Fruit fly (Drosophila melanogaster) whole organism, embryonic: ENCODE measurements around the gene brm.

Experiments
- CG10209 ChIP-seq: fragments of 200-800 bp; sonication (Bioruptor generic); optimal IDR thresholded peaks from 3 replicates; lab custom pipeline; 2017; ENCODE audit warnings: missing biosample characterization, mild to moderate bottlenecking, missing genetic modification characterization, missing genetic modification reagents
- CG10543 ChIP-seq: fragments of 200-800 bp; sonication (Bioruptor generic); optimal IDR thresholded peaks from 3 replicates; lab custom pipeline; 2017; ENCODE audit warnings: missing biosample characterization, mild to moderate bottlenecking, missing genetic modification characterization, moderate library complexity
- CG10565 ChIP-seq: fragments of 200-800 bp; sonication (Bioruptor generic); optimal IDR thresholded peaks from 3 replicates; lab custom pipeline; 2016; ENCODE audit warnings: missing biosample characterization, mild to moderate bottlenecking, missing genetic modification characterization
- CG12155 ChIP-seq: fragments of 200-800 bp; sonication (Bioruptor generic); optimal IDR thresholded peaks from 3 replicates; lab custom pipeline; 2016; ENCODE audit warnings: missing biosample characterization, missing genetic modification characterization
- CG12236 ChIP-seq: fragments of 200-800 bp; sonication (Bioruptor generic); optimal IDR thresholded peaks from 2 replicates; lab custom pipeline; 2016; ENCODE audit warnings: missing biosample characterization, missing genetic modification characterization
- CG13296 ChIP-seq: fragments of 200-800 bp; sonication (Bioruptor generic); optimal IDR thresholded peaks from 3 replicates; lab custom pipeline; 2018; ENCODE audit warnings: missing biosample characterization, mild to moderate bottlenecking, missing genetic modification characterization
- CG13624 ChIP-seq: fragments of 200-800 bp; sonication (Bioruptor generic); optimal IDR thresholded peaks from 2 replicates; lab custom pipeline; 2016; ENCODE audit warnings: missing biosample characterization, missing genetic modification characterization
- CG13894 ChIP-seq: fragments of 200-800 bp; sonication (Bioruptor generic); optimal IDR thresholded peaks from 3 replicates; lab custom pipeline; 2018; ENCODE audit warnings: missing biosample characterization, mild to moderate bottlenecking, missing genetic modification characterization, moderate library complexity
- CG1529 ChIP-seq: fragments of 200-800 bp; sonication (Bioruptor generic); optimal IDR thresholded peaks from 3 replicates; lab custom pipeline; 2018; ENCODE audit warnings: missing biosample characterization, missing genetic modification characterization
- CG17328 ChIP-seq: fragments of 200-800 bp; sonication (Bioruptor generic); IDR thresholded peaks from 2 replicates; pipeline ENCODE4 v1.3.6; 2022; ENCODE audit warnings: missing biosample characterization, missing genetic modification characterization
- CG17385 ChIP-seq: fragments of 200-800 bp; sonication (Bioruptor generic); optimal IDR thresholded peaks from 3 replicates; lab custom pipeline; 2018; ENCODE audit warnings: missing biosample characterization, mild to moderate bottlenecking, missing genetic modification characterization
- CG18262 ChIP-seq: fragments of 200-800 bp; optimal IDR thresholded peaks from 3 replicates; lab custom pipeline; 2019; ENCODE audit warnings: missing biosample characterization, mild to moderate bottlenecking, missing genetic modification characterization, moderate library complexity
- CG30431 ChIP-seq: fragments of 200-800 bp; sonication (Bioruptor generic); optimal IDR thresholded peaks from 2 replicates; lab custom pipeline; 2017; ENCODE audit warnings: missing biosample characterization, missing genetic modification characterization
- CG3065 ChIP-seq: fragments of 200-800 bp; sonication (Bioruptor generic); optimal IDR thresholded peaks from 2 replicates; lab custom pipeline; 2016; ENCODE audit warnings: missing biosample characterization, missing genetic modification characterization
- CG31441 ChIP-seq: fragments of 200-800 bp; sonication (Bioruptor generic); IDR thresholded peaks from 2 replicates; pipeline ENCODE4 v1.3.6; 2022; ENCODE audit warnings: missing biosample characterization, missing genetic modification characterization
- CG32532 ChIP-seq: fragments of 200-800 bp; sonication (Bioruptor generic); IDR thresholded peaks from 2 replicates; pipeline ENCODE4 v1.3.6; 2022; ENCODE audit warnings: missing biosample characterization, missing genetic modification characterization
- CG32772 ChIP-seq: fragments of 200-800 bp; sonication (Bioruptor generic); IDR thresholded peaks from 2 replicates; pipeline ENCODE4 v1.3.6; 2022; ENCODE audit warnings: missing biosample characterization, missing genetic modification characterization
- CG33213 ChIP-seq: fragments of 200-800 bp; sonication (Bioruptor generic); optimal IDR thresholded peaks from 3 replicates; lab custom pipeline; 2016; ENCODE audit warnings: missing biosample characterization, missing genetic modification characterization
- CG6813 ChIP-seq: fragments of 200-800 bp; sonication (Bioruptor generic); optimal IDR thresholded peaks from 2 replicates; lab custom pipeline; 2017; ENCODE audit warnings: missing biosample characterization, missing genetic modification characterization, mild to moderate bottlenecking, moderate library complexity, missing genetic modification reagents
- CG7839 ChIP-seq: fragments of 200-800 bp; sonication (Bioruptor generic); optimal IDR thresholded peaks from 3 replicates; lab custom pipeline; 2018; ENCODE audit warnings: missing biosample characterization, mild to moderate bottlenecking, missing genetic modification characterization, moderate library complexity
- CG9437 ChIP-seq: fragments of 200-800 bp; sonication (Bioruptor generic); optimal IDR thresholded peaks from 2 replicates; lab custom pipeline; 2018; ENCODE audit warnings: missing biosample characterization, mild to moderate bottlenecking, missing genetic modification characterization
- Dll ChIP-seq: fragments of 200-800 bp; sonication (Bioruptor generic); IDR thresholded peaks from 4 replicates; pipeline ENCODE4 v1.3.6; 2022; ENCODE audit warnings: missing biosample characterization, missing genetic modification characterization; ENCODE audit not compliant: partially characterized antibody
- Dp ChIP-seq: fragments of 200-800 bp; sonication (Bioruptor generic); optimal IDR thresholded peaks from 2 replicates; lab custom pipeline; 2018; ENCODE audit warnings: missing biosample characterization, mild to moderate bottlenecking, missing genetic modification characterization, moderate library complexity
- Drgx ChIP-seq: fragments of 200-800 bp; sonication (Bioruptor generic); IDR thresholded peaks from 2 replicates; pipeline ENCODE4 v1.3.6; 2022; ENCODE audit warnings: missing biosample characterization, missing genetic modification characterization
- GATAe ChIP-seq: fragments of 200-800 bp; sonication (Bioruptor generic); conservative IDR thresholded peaks from 2 replicates; pipeline ENCODE4 v1.3.6; 2022; ENCODE audit warnings: missing biosample characterization, missing genetic modification characterization
- HHEX ChIP-seq: fragments of 200-800 bp; sonication (Bioruptor generic); optimal IDR thresholded peaks from 3 replicates; lab custom pipeline; 2017; ENCODE audit warnings: missing biosample characterization, mild to moderate bottlenecking, missing genetic modification characterization, missing genetic modification reagents
- MTF-1 ChIP-seq: fragments of 200-800 bp; sonication (Bioruptor generic); optimal IDR thresholded peaks from 2 replicates; lab custom pipeline; 2018; ENCODE audit warnings: missing biosample characterization, mild to moderate bottlenecking, missing genetic modification characterization, borderline replicate concordance
- Six4 ChIP-seq: fragments of 200-800 bp; sonication (Bioruptor generic); optimal IDR thresholded peaks from 2 replicates; lab custom pipeline; 2016; ENCODE audit warnings: missing biosample characterization, missing genetic modification characterization
- Sox102F ChIP-seq: fragments of 200-800 bp; sonication (Bioruptor generic); optimal IDR thresholded peaks from 2 replicates; lab custom pipeline; 2018; ENCODE audit warnings: missing biosample characterization, mild to moderate bottlenecking, missing genetic modification characterization, moderate library complexity
- Sry-δ ChIP-seq: fragments of 200-800 bp; sonication (Bioruptor generic); optimal IDR thresholded peaks from 2 replicates; lab custom pipeline; 2016; ENCODE audit warnings: missing biosample characterization, missing genetic modification characterization
- Xrp1 ChIP-seq: fragments of 200-800 bp; sonication (Bioruptor generic); IDR thresholded peaks from 2 replicates; pipeline ENCODE4 v1.3.6; 2022; ENCODE audit warnings: missing biosample characterization, missing genetic modification characterization
- cato ChIP-seq: fragments of 200-800 bp; sonication (Bioruptor generic); optimal IDR thresholded peaks from 2 replicates; lab custom pipeline; 2016; ENCODE audit warnings: missing biosample characterization, missing genetic modification characterization, borderline replicate concordance
- eve ChIP-seq, 2 experiments: fragments of >200 bp; optimal IDR thresholded peaks; 2 replicates each; lab custom pipeline; 2017; ENCODE audit warnings: missing biosample characterization in 2 of 2, missing genetic modification characterization in 2 of 2
- exex ChIP-seq: fragments of 200-800 bp; sonication (Bioruptor generic); optimal IDR thresholded peaks from 4 replicates; lab custom pipeline; 2018; ENCODE audit warnings: missing biosample characterization, mild to moderate bottlenecking, missing genetic modification characterization, moderate library complexity
- lilli ChIP-seq: fragments of 200-800 bp; sonication (Bioruptor generic); optimal IDR thresholded peaks from 3 replicates; lab custom pipeline; 2016; ENCODE audit warnings: missing biosample characterization, missing genetic modification characterization
- pan ChIP-seq, 4 experiments: fragments of >200 bp in 3 of 4; fragments of 200-800 bp in 1 of 4; sonication (Bioruptor generic) in 1 of 4; optimal IDR thresholded peaks in 3 of 4; IDR thresholded peaks in 1 of 4; 2 replicates each; pipeline versions ENCODE4 v1.3.6 to Lab custom; 2017 to 2022; ENCODE audit warnings: missing biosample characterization in 2 of 4, missing genetic modification characterization in 2 of 4, mixed read lengths in 1 of 4
- pb ChIP-seq: fragments of 200-800 bp; sonication (Bioruptor generic); optimal IDR thresholded peaks from 3 replicates; lab custom pipeline; 2016; ENCODE audit warnings: missing biosample characterization, missing genetic modification characterization
- psq ChIP-seq: fragments of 200-800 bp; sonication (Bioruptor generic); optimal IDR thresholded peaks from 2 replicates; lab custom pipeline; 2017; ENCODE audit warnings: missing biosample characterization, missing genetic modification characterization
- row ChIP-seq: fragments of 200-800 bp; sonication (Bioruptor generic); IDR thresholded peaks from 3 replicates; pipeline ENCODE4 v1.3.6; 2022; ENCODE audit warnings: missing biosample characterization, missing genetic modification characterization
- slou ChIP-seq: fragments of 200-800 bp; sonication (Bioruptor generic); optimal IDR thresholded peaks from 3 replicates; lab custom pipeline; 2016; ENCODE audit warnings: missing biosample characterization, missing genetic modification characterization
- sna ChIP-seq: fragments of 200-800 bp; sonication (Bioruptor generic); IDR thresholded peaks from 2 replicates; pipeline ENCODE4 v1.3.6; 2022; ENCODE audit warnings: missing biosample characterization, missing genetic modification characterization; ENCODE audit not compliant: partially characterized antibody
- sob ChIP-seq: fragments of 200-800 bp; sonication (Bioruptor generic); IDR thresholded peaks from 2 replicates; pipeline ENCODE4 v1.3.6; 2022; ENCODE audit warnings: missing biosample characterization, missing genetic modification characterization
- tgo ChIP-seq: fragments of 200-800 bp; sonication (Bioruptor generic); IDR thresholded peaks from 3 replicates; pipeline ENCODE4 v1.3.6; 2022; ENCODE audit warnings: missing biosample characterization, missing genetic modification characterization
- vfl ChIP-seq: fragments of 200-800 bp; sonication (Bioruptor generic); optimal IDR thresholded peaks from 2 replicates; lab custom pipeline; 2016; ENCODE audit warnings: missing biosample characterization, missing genetic modification characterization
- vvl ChIP-seq: fragments of 200-800 bp; sonication (Bioruptor generic); IDR thresholded peaks from 2 replicates; pipeline ENCODE4 v1.3.6; 2022; ENCODE audit warnings: missing biosample characterization, missing genetic modification characterization
- wdn ChIP-seq: fragments of 200-800 bp; sonication (Bioruptor generic); IDR thresholded peaks from 2 replicates; pipeline ENCODE4 v1.3.6; 2022; ENCODE audit warnings: missing biosample characterization, missing genetic modification characterization
- wek ChIP-seq: fragments of 200-800 bp; sonication (Bioruptor generic); optimal IDR thresholded peaks from 3 replicates; lab custom pipeline; 2018; ENCODE audit warnings: missing biosample characterization, mild to moderate bottlenecking, missing genetic modification characterization, moderate library complexity
- z ChIP-seq: fragments of 200-800 bp; sonication (Bioruptor generic); IDR thresholded peaks from 3 replicates; pipeline ENCODE4 v1.3.6; 2022; ENCODE audit warnings: missing biosample characterization, missing genetic modification characterization

Gene brm

dm6 chr3L:16004401-16005237 is 21.9 kb upstream of the brm start, which contains the start of the genes hzg and mRpS31 (continued):
- no peak for TF ChIP-seq cato (GFP tag; lab: Kevin White, UChicago)
- TF ChIP-seq lilli (GFP tag; lab: Kevin White, UChicago): peak; percentile 72
- TF ChIP-seq CG30431: no peak
- no peak for TF ChIP-seq MTF-1
- TF ChIP-seq CG12155: peak; percentile 45
- TF ChIP-seq sob (GFP tag; lab: Robert Waterston, UW): peak; percentile 41; the same call in 1 of the 2 replicates
- peak; percentile 9 for TF ChIP-seq Dp
- peak; percentile 54; the same call in 1 of the 2 replicates for TF ChIP-seq vvl (GFP tag; lab: Robert Waterston, UW)
- no peak for TF ChIP-seq slou (GFP tag; lab: Kevin White, UChicago)
- TF ChIP-seq tgo (GFP tag; lab: Robert Waterston, UW): peak; percentile 50; the same call in 2 of the 3 replicates
- no peak for TF ChIP-seq CG32772 (GFP tag; lab: Robert Waterston, UW)
- TF ChIP-seq CG7839 (tag; lab: Kevin White, UChicago): peak; percentile 25
- no peak for TF ChIP-seq CG13296
- TF ChIP-seq Dll (GFP tag; lab: Robert Waterston, UW): no peak
- TF ChIP-seq CG13894 (tag; lab: Kevin White, UChicago): peak; percentile 44
- TF ChIP-seq z (GFP tag; lab: Robert Waterston, UW): no peak
- TF ChIP-seq sna (GFP tag; lab: Robert Waterston, UW): no peak
- no peak for TF ChIP-seq CG3065
- peak; percentile 54 for TF ChIP-seq CG33213
- TF ChIP-seq eve (GFP tag; optimal IDR thresholded peaks at IDR 0.05; lab: Kevin White, UChicago): no peak
- TF ChIP-seq CG17385 (GFP tag; lab: Kevin White, UChicago): peak; percentile 26
- no peak for TF ChIP-seq pan (optimal IDR thresholded peaks at IDR 0.05; lab: Kevin White, UChicago)
- TF ChIP-seq pan (GFP tag; optimal IDR thresholded peaks at IDR 0.05 in 1 of 2, IDR thresholded peaks at IDR 0.05 in 1 of 2): peak in 1 of 2 experiments; percentile 24
- TF ChIP-seq Drgx (GFP tag; lab: Robert Waterston, UW): peak; percentile 73
- no peak for TF ChIP-seq CG6813 (GFP tag; lab: Kevin White, UChicago)
- peak; percentile 34 for TF ChIP-seq CG10209 (GFP tag; lab: Kevin White, UChicago)
- TF ChIP-seq wdn (GFP tag; lab: Robert Waterston, UW): 0 out of 2 replicates have a peak, but pooled peaks have one; percentile 49
- peak; percentile 88 for TF ChIP-seq row
- TF ChIP-seq pb (GFP tag; lab: Kevin White, UChicago): peak; percentile 12
- TF ChIP-seq CG18262 (tag; lab: Kevin White, UChicago): peak; percentile 66
- TF ChIP-seq CG9437 (GFP tag; lab: Kevin White, UChicago): peak; percentile 23
- no peak for TF ChIP-seq GATAe (GFP tag; lab: Robert Waterston, UW)
- TF ChIP-seq CG17328 (GFP tag; lab: Robert Waterston, UW): no peak
- peak; percentile 42 for TF ChIP-seq Sry-δ
- peak; percentile 66; the same call in 1 of the 2 replicates for TF ChIP-seq CG31441 (GFP tag; lab: Robert Waterston, UW)
- no peak for TF ChIP-seq HHEX (GFP tag; lab: Kevin White, UChicago)
- TF ChIP-seq psq (GFP tag; lab: Kevin White, UChicago): peak; percentile 74
- TF ChIP-seq CG13624 (GFP tag; lab: Kevin White, UChicago): peak; percentile 15
- no peak for TF ChIP-seq CG1529 (GFP tag; lab: Kevin White, UChicago)
- peak; percentile 52 for TF ChIP-seq Six4 (GFP tag; lab: Kevin White, UChicago)
- peak; percentile 52; the same call in 1 of the 2 replicates for TF ChIP-seq Xrp1 (GFP tag; lab: Robert Waterston, UW)
- TF ChIP-seq CG32532 (GFP tag; lab: Robert Waterston, UW): peak; percentile 51
- TF ChIP-seq wek (GFP tag; lab: Kevin White, UChicago): no peak
- TF ChIP-seq Sox102F (GFP tag; lab: Kevin White, UChicago): peak; percentile 58
- TF ChIP-seq exex (tag; lab: Kevin White, UChicago): peak; percentile 6
- no peak for TF ChIP-seq vfl (GFP tag; lab: Kevin White, UChicago)
- TF ChIP-seq CG10543 (GFP tag; lab: Kevin White, UChicago): no peak
- no peak for TF ChIP-seq CG12236 (GFP tag; lab: Kevin White, UChicago)
- TF ChIP-seq CG10565 (GFP tag; lab: Kevin White, UChicago): no peak
